Worm (Caenorhabditis elegans) whole organism, mixed stage, embryonic: Measurements from ENCODE around the gene F41H10.4.

Experiments
- M03D4.4 ChIP-seq: sonication (generic microtip); optimal IDR thresholded peaks from 2 replicates; lab custom pipeline; 2017; ENCODE audit warnings: mild to moderate bottlenecking, missing genetic modification characterization, missing compliant biosample characterization
- bed-3 ChIP-seq: fragments of 200-800 bp; sonication (Bioruptor generic); optimal IDR thresholded peaks from 3 replicates; lab custom pipeline; 2018; ENCODE audit warnings: mild to moderate bottlenecking, missing genetic modification characterization, moderate library complexity, missing compliant biosample characterization
- cnd-1 ChIP-seq: fragments of 200-800 bp; sonication (Bioruptor generic); optimal IDR thresholded peaks from 2 replicates; lab custom pipeline; 2018; ENCODE audit warnings: mild to moderate bottlenecking, missing genetic modification characterization, missing compliant biosample characterization
- drap-1 ChIP-seq: fragments of 200-800 bp; sonication (Bioruptor generic); optimal IDR thresholded peaks from 3 replicates; lab custom pipeline; 2018; ENCODE audit warnings: mild to moderate bottlenecking, missing genetic modification characterization, missing compliant biosample characterization
- elt-1 ChIP-seq: sonication (generic microtip); optimal IDR thresholded peaks from 2 replicates; lab custom pipeline; 2017; ENCODE audit warnings: missing genetic modification characterization, mild to moderate bottlenecking, missing compliant biosample characterization, antibody characterized with exemption, moderate library complexity, borderline replicate concordance; ENCODE audit not compliant: insufficient read depth
- elt-3 ChIP-seq: fragments of 150-350 bp; optimal IDR thresholded peaks from 2 replicates; lab custom pipeline; 2014; ENCODE audit warnings: missing biosample characterization, missing genetic modification characterization
- flh-1 ChIP-seq: fragments of 200-800 bp; sonication (Bioruptor generic); optimal IDR thresholded peaks from 2 replicates; lab custom pipeline; 2018; ENCODE audit warnings: mild to moderate bottlenecking, missing genetic modification characterization, moderate library complexity, missing compliant biosample characterization
- mab-5 ChIP-seq: fragments of 150-350 bp; optimal IDR thresholded peaks from 2 replicates; lab custom pipeline; 2014; ENCODE audit warnings: missing biosample characterization, missing genetic modification characterization
- nhr-237 ChIP-seq: fragments of 150-350 bp; optimal IDR thresholded peaks from 2 replicates; lab custom pipeline; 2014; ENCODE audit warnings: missing biosample characterization, missing genetic modification characterization
- nhr-76 ChIP-seq: sonication (generic microtip); optimal IDR thresholded peaks from 2 replicates; lab custom pipeline; 2017; ENCODE audit warnings: missing biosample characterization, missing genetic modification characterization
- snpc-4 ChIP-seq: fragments of 150-350 bp; optimal IDR thresholded peaks from 2 replicates; lab custom pipeline; 2014; ENCODE audit warnings: missing biosample characterization, missing genetic modification characterization
- sptf-1 ChIP-seq: sonication (generic microtip); optimal IDR thresholded peaks from 2 replicates; lab custom pipeline; 2017; ENCODE audit warnings: mild to moderate bottlenecking, missing genetic modification characterization, moderate library complexity, missing compliant biosample characterization
- unc-39 ChIP-seq: fragments of 150-350 bp; optimal IDR thresholded peaks from 2 replicates; lab custom pipeline; 2014; ENCODE audit warnings: missing biosample characterization, missing genetic modification characterization
- unc-62 ChIP-seq: fragments of 150-350 bp; optimal IDR thresholded peaks from 2 replicates; lab custom pipeline; 2014; ENCODE audit warnings: missing biosample characterization, missing genetic modification reagents, missing genetic modification characterization

ce11 chrIV:5353364-5353763 lies 11.0 kb upstream of the F41H10.4 start, which contains the start of gene Y4C6B.7:
- TF ChIP-seq elt-3 (tag; lab: Kevin White, UChicago), result no peak
- no peak for TF ChIP-seq bed-3
- TF ChIP-seq snpc-4 (tag; lab: Kevin White, UChicago), result no peak
- no peak for TF ChIP-seq elt-1 (tag; lab: Kevin White, UChicago)
- no peak for TF ChIP-seq flh-1 (GFP tag; lab: Kevin White, UChicago)
- no peak for TF ChIP-seq unc-39 (tag; lab: Kevin White, UChicago)
- TF ChIP-seq nhr-237, result no peak
- TF ChIP-seq cnd-1 (tag; lab: Kevin White, UChicago), result no peak
- no peak for TF ChIP-seq mab-5 (tag; lab: Kevin White, UChicago)
- TF ChIP-seq drap-1 (GFP tag; lab: Kevin White, UChicago), result no peak
- no peak for TF ChIP-seq nhr-76 (tag; lab: Kevin White, UChicago)
- TF ChIP-seq unc-62, result no peak
- no peak for TF ChIP-seq M03D4.4 (tag; lab: Kevin White, UChicago)
- TF ChIP-seq sptf-1 (tag; lab: Kevin White, UChicago), result no peak
